Fruit fly (Drosophila melanogaster) Kc167 (cell line): ENCODE results near the gene CG15922.

Experiments
- Myc ChIP-seq: fragments of >200 bp; optimal IDR thresholded peaks from 2 replicates; lab custom pipeline; 2017; ENCODE audit warnings: missing external identifiers
- Sin3A ChIP-seq: fragments of >200 bp; optimal IDR thresholded peaks from 2 replicates; lab custom pipeline; 2018; ENCODE audit warnings: missing external identifiers
- h ChIP-seq: fragments of >200 bp; optimal IDR thresholded peaks from 3 replicates; lab custom pipeline; 2018; ENCODE audit warnings: missing external identifiers
- insv ChIP-seq: fragments of >200 bp; optimal IDR thresholded peaks from 3 replicates; lab custom pipeline; 2018; ENCODE audit warnings: missing external identifiers
- psq ChIP-seq: fragments of >200 bp; optimal IDR thresholded peaks from 2 replicates; lab custom pipeline; 2017; ENCODE audit warnings: missing external identifiers
- ttk ChIP-seq: sonication (Bioruptor generic); optimal IDR thresholded peaks from 2 replicates; lab custom pipeline; 2017; ENCODE audit warnings: missing external identifiers

CG15922 gene

DNA sequence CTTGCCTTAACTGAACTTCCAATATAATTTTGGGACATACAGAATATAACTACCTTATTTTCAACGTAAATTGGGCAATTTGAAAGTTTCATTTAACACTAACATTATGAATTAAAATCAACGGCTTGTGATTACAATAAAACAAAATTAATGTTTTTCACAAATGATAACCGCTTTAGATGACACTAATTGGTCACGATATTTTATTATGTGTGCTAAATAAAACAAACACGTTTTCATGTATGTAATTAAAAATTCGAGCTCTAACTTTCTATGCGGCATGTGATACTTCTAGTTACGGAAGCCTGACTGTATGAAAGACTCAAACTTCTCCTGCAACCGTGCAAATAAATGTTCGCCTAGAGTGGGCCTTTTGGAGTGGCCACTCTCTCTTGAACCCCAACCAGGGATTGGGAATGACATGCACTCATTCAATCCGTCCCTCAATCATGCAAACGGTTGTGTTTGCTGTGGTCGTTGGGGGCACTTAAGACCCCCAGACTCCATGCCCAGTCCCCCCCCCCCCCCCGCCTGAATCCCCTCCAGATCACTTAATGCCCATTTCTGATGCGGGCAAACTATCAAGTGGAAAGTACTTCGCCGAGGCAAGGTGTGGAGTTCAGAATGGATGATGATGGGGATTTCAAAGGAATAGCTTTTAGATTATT lies 35.2 kb upstream of the CG15922 start:
- no peak for TF ChIP-seq psq
- TF ChIP-seq h (lab: Kevin White, UChicago), result no peak
- no peak for TF ChIP-seq insv (lab: Kevin White, UChicago)
- no peak for TF ChIP-seq ttk (lab: Kevin White, UChicago)
- no peak for TF ChIP-seq Sin3A
- no peak for TF ChIP-seq Myc (lab: Kevin White, UChicago)

DNA sequence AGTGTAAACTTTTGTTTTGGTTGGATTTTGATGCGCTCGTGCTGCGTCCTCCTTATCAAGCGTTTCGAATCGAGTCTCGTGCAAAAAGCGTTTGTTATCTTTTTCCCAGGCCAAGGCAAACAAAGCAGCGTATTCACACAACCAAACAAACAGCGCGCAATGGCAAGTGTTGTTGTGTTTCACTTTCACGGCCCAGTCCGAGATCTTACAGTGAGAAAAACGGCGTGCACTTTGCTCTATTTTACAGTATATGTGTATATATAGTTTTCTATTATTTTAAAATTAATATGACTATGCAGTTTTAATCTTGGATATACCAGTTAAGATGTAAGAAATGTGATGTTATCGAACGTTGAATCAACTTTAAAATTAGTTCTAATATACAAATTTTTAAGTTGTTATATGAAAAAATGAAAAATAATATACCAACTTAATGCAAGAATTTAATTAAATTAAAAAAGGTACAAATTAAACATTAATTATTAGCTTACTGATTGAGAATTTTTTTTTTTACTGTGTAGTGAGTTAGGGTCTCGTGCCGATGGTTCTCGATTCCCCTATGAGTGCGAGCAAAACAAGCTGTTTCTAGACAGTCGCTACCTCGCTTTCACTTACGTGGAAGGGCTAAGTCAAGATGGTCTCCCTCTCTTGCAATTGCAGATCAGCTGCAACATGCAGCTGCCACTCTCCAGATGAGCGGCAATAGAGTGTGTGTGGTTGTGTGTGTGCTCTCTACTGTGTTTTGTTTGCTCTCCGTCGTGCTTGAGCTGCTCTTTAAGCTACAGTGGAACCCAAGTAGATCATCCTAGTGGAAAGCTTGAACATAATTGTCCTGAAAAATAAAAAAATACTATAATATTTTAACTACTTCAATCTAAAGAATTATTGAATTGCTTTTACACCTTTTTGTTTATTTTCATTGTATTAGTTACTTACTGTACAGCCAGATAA lies 34.4 kb upstream of the CG15922 start:
- no peak for TF ChIP-seq psq
- no peak for TF ChIP-seq Myc (lab: Kevin White, UChicago)
- TF ChIP-seq insv (lab: Kevin White, UChicago), result no peak
- TF ChIP-seq ttk (lab: Kevin White, UChicago), result no peak
- no peak for TF ChIP-seq Sin3A
- no peak for TF ChIP-seq h (lab: Kevin White, UChicago)

DNA sequence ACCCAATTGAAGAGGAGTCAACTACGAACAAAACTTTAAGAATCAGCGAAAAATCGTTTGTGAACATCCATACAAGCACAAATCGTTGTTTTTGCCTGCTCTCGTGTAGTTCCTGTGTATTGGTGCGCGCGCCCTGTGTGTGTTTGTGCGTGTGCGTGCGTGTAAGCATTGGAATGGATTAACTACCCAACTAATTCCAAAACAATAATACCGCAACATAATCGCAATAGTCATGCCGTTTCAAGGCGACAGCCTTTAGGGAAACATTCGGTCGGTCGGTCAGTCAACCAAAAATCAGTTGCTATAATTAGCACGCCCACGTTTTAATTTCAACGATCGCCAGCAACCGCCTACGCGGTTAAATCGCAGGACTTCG lies 33.4 kb upstream of the CG15922 start:
- TF ChIP-seq Sin3A (no peak), Myc (lab: Kevin White, UChicago) (no peak), psq (no peak), ttk (lab: Kevin White, UChicago) (no peak), h (lab: Kevin White, UChicago) (no peak), insv (lab: Kevin White, UChicago) (no peak)

DNA sequence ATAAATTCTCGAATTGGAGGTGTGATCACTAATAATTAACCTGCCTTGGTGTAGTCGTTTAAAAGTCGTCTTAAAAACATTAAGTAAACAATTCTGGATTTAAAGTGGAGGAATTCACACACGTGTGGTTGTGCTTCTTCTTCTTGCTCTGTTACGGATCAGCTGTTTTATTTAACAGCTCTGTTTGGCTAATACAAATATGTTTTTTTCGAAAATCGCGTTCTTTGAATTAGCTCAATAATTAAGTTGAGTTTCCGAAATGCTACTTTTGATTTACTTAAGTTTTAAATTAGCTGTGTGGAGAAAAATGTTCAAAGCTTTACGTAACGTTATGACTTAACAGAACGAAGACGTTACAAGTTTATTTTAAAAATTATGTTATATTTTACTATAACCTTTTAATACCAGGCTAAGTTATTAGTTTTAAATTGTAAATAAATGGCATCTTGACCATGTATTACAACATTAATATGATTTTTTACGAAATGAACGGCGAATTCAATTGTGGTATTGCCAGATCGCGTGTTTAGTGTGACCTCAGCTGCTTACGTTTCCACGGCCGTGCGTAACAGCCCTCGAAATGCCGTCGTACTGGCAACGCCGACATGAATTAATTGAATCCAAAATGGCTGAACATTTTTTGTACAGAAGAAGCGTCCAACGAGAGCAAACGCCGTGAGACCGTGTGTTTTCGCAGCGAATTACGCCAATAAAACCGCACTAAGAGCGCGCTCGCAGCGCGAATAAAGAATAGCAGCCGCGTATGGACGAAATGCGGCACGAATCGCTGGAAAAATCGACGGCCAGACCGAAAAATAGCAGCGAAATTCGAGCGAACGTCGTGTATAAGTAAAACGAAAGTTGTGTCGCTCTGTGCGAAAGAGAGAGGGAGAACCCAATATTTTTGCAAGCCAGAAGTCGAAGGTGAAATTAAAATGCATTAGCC lies 32.7 kb upstream of the CG15922 start, which contains the start of the genes Pus1 and bon:
TSS of gene Pus1 (minus strand) at position 155 of the 946 bp plus-strand sequence.
TSS of gene bon (plus strand) at position 623 of the 946 bp plus-strand sequence.
- TF ChIP-seq Sin3A, result no peak
- TF ChIP-seq h (lab: Kevin White, UChicago), result no peak
- TF ChIP-seq psq, result no peak
- TF ChIP-seq insv (lab: Kevin White, UChicago), result no peak
- no peak for TF ChIP-seq Myc (lab: Kevin White, UChicago)
- TF ChIP-seq ttk (lab: Kevin White, UChicago), result no peak

DNA sequence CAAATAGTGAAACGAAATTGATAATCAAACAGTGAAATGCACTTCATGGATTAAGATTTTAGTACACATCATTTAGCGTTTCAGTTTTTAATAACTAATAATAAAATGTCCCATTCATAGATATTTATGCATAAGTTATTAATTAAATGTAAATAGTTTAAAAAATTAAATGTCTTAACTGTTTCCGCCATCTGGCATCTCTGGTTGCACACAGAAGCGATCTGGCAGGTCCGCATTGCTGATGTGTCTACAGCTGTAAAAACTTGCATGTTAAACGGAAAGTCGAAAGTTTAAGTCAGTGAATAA lies 28.4 kb upstream of the CG15922 start, which contains the start of gene Srp72:
TSS of gene Srp72 (plus strand) at position 232 of the 306 bp plus-strand sequence.
- TF ChIP-seq ttk (lab: Kevin White, UChicago) (no peak), psq (no peak), h (lab: Kevin White, UChicago) (no peak)

DNA sequence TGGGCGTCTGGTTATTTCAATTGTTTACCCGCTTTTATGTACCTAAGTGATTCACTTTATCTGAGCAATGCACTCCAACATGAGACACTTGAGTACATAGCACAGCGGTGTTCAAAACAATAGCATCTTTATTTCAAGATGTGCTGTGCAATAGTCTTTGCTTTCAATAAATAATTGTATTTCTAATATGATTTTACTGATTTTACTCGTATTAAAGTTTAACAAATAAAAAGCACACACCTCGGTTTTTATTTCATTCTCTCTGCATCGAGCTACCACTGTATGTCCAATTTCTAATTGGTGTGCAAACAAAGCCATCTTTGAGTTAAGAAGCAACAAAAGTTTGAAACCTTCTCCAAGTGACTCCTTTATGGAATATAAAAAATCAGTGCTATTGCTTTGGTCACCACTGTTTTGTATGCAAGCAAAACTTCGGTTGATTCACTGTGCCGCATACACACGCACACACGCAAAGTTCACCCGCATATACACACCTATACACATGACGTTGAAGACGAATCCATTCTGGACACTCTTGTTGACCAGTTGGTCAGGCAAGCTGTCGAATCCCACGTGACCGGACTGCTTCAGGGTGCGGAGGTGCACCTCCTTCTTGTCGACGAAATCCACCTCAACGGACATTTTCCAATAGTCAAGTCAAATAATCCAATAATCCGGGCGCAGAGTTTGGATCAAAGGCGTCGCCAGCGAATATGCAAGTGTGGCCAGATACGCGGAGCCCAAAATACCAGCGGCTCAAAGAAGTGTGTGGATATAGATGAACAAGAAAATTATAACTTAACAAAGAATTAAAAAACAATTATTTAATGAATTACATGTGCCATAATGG lies 27.8 kb upstream of the CG15922 start, which contains the start of gene Septin2:
TSS of gene Septin2 (minus strand) at position 727 of the 850 bp plus-strand sequence.
- TF ChIP-seq h (lab: Kevin White, UChicago) (no peak), insv (lab: Kevin White, UChicago) (no peak), psq (no peak), Myc (lab: Kevin White, UChicago) (no peak), Sin3A (no peak), ttk (lab: Kevin White, UChicago) (no peak)

DNA sequence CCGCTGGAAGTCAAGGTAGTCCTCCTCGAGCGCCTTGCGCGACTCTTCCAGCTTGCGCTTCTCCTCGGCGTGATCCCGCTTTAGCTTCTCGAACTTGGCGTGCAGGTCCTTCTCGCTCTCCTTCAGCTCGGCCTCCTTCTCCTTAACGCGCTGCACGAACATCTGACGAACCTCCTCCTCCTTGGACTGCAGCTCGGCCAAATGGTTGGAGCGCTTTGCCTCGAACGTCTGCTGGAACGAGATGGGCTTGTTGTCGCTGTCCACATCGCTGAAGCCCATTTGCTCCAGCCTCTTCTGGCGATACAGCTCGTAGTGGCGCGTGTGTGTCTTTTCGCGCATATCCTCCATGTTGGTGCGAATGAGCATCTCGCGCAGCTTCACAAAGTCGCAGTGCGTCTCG lies 26.3 kb upstream of the CG15922 start:
- TF ChIP-seq Myc (lab: Kevin White, UChicago) (no peak), insv (lab: Kevin White, UChicago) (no peak), Sin3A (no peak), h (lab: Kevin White, UChicago) (no peak), ttk (lab: Kevin White, UChicago) (no peak)

DNA sequence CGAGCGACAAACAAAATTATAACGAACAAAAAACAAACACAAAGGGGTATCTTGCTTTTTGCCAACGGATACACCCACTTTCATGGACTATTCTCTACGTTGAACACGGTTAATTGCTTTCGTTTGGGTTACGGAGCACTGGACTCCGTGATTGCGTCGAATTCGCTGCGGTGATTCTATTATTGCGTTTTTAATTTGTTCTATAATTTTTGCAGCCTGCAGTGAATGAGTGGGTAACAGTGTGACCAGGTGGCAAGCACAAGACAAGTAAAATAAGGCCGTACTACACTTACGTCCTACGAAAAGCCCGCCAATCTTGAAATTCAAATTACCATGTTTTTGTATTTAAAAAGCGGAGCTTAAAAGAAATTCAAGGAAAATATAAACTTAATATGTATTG lies 25.5 kb upstream of the CG15922 start, which contains the start of gene CG16953:
TSS of gene CG16953 (minus strand) at position 268 of the 400 bp plus-strand sequence.
- TF ChIP-seq insv (lab: Kevin White, UChicago), result no peak
- no peak for TF ChIP-seq h (lab: Kevin White, UChicago)
- TF ChIP-seq Sin3A, result no peak
- TF ChIP-seq psq, result no peak
- no peak for TF ChIP-seq ttk (lab: Kevin White, UChicago)
- no peak for TF ChIP-seq Myc (lab: Kevin White, UChicago)

DNA sequence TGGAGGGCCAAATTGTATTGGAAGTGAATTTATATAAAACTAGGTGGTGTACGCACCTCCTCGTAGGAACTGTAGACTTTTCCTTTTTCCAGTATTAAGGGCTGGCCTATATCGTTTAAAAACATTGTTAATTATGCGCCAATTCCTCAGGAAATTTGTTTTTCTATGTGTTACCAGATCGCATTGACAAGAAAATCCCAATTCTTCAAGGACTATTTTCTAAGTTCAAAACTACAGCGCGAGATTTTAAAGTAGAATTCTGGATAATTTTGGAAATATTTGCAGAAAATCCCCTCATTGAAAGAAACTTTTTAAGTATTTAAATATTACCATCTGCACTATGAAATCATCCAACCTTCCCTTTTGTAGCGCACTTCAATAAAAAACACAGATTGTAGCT lies 21.3 kb upstream of the CG15922 start, which contains the start of gene CG34008:
TSS of gene CG34008 (minus strand) at position 147 of the 400 bp plus-strand sequence.
- TF ChIP-seq psq (no peak), ttk (lab: Kevin White, UChicago) (no peak), Sin3A (no peak), h (lab: Kevin White, UChicago) (no peak), Myc (lab: Kevin White, UChicago) (no peak)

DNA sequence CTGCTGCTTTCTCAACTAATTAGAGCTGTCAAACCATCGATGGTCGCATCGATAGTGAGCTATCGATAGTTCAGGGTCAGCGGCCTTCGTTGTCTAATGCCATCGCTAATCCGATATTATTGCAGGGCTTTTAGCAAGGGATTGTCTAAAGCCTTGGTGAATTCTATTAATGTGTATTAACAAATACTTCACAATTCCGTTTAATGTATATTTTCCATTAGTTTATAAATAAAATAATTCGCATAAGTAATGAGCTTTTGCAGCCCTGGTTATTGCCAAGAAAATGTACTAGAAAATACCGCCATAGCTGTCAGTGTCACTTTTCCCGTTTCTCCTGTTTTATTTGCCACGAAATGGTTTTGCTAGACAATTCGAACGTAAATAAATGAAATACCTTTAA lies 19.7 kb upstream of the CG15922 start, which contains the start of the genes EloB and Srp14:
TSS of gene EloB (minus strand) at position 35 of the 400 bp plus-strand sequence.
TSS of gene Srp14 (plus strand) at position 300 of the 400 bp plus-strand sequence.
- TF ChIP-seq Myc (lab: Kevin White, UChicago) (no peak), h (lab: Kevin White, UChicago) (no peak), ttk (lab: Kevin White, UChicago) (no peak)
